Worm (Caenorhabditis elegans) whole organism, L4/young adult: Measurements from ENCODE around the gene Y77E11A.16.

Experiments
- W03F9.2 ChIP-seq: fragments of 150-350 bp; optimal IDR thresholded peaks from 2 replicates; lab custom pipeline; 2014; ENCODE audit warnings: missing biosample characterization, missing genetic modification characterization
- him-1 ChIP-seq: sonication (generic microtip); optimal IDR thresholded peaks from 2 replicates; lab custom pipeline; 2016; ENCODE audit warnings: missing genotype, missing genetic modification reagents, missing genetic modification characterization, missing compliant biosample characterization

ce11 chrIV:1516527-1516926 lies 31.3 kb downstream of the Y77E11A.16 start, which contains the start of gene clec-172:
- TF ChIP-seq him-1 (no peak), W03F9.2 (no peak)
